Worm (Caenorhabditis elegans): ENCODE results near the gene cyp-35A2.

ce11 chrV:7369578-7369977 is 5.6 kb upstream of the cyp-35A2 start, which contains the start of gene srj-14:
- TF ChIP-seq W03F9.2 (tag; optimal IDR thresholded peaks at IDR 0.05): no peak
- no peak for TF ChIP-seq him-1 (tag; optimal IDR thresholded peaks at IDR 0.05)
